Fruit fly (Drosophila melanogaster) whole organism, embryonic: ENCODE results near the gene CG5079.

Experiments used
- BtbVII ChIP-seq: fragments of 200-800 bp; sonication (Bioruptor generic); optimal IDR thresholded peaks from 3 replicates; lab custom pipeline; 2017; ENCODE audit warnings: missing biosample characterization, mild to moderate bottlenecking, missing genetic modification characterization
- CG15269 ChIP-seq: fragments of 200-800 bp; sonication (Bioruptor generic); optimal IDR thresholded peaks from 2 replicates; lab custom pipeline; 2018; ENCODE audit warnings: missing biosample characterization, mild to moderate bottlenecking, missing genetic modification characterization, moderate library complexity
- CG15696 ChIP-seq: fragments of 200-800 bp; sonication (Bioruptor generic); optimal IDR thresholded peaks from 2 replicates; lab custom pipeline; 2019; ENCODE audit warnings: missing biosample characterization, mild to moderate bottlenecking, missing genetic modification characterization, moderate library complexity
- CG1602 ChIP-seq: fragments of 200-800 bp; sonication (Bioruptor generic); optimal IDR thresholded peaks from 3 replicates; lab custom pipeline; 2016; ENCODE audit warnings: missing biosample characterization, missing genetic modification characterization
- CG16815 ChIP-seq: fragments of 200-800 bp; sonication (Bioruptor generic); optimal IDR thresholded peaks from 3 replicates; lab custom pipeline; 2017; ENCODE audit warnings: missing biosample characterization, mild to moderate bottlenecking, missing genetic modification characterization
- CG17802 ChIP-seq: fragments of 200-800 bp; sonication (Bioruptor generic); optimal IDR thresholded peaks from 2 replicates; lab custom pipeline; 2018; ENCODE audit warnings: missing biosample characterization, mild to moderate bottlenecking, missing genetic modification characterization, moderate library complexity
- CG18011 ChIP-seq: fragments of 200-800 bp; sonication (Bioruptor generic); optimal IDR thresholded peaks from 2 replicates; lab custom pipeline; 2017; ENCODE audit warnings: missing biosample characterization, missing genetic modification characterization, mild to moderate bottlenecking, moderate library complexity, missing genotype
- CG2199 ChIP-seq: fragments of 200-800 bp; sonication (Bioruptor generic); IDR thresholded peaks from 3 replicates; pipeline ENCODE4 v1.3.6; 2022; ENCODE audit warnings: missing biosample characterization, missing genetic modification characterization
- CG30020 ChIP-seq: fragments of 200-800 bp; optimal IDR thresholded peaks from 2 replicates; lab custom pipeline; 2019; ENCODE audit warnings: missing biosample characterization, mild to moderate bottlenecking, missing genetic modification characterization, moderate library complexity
- CG30431 ChIP-seq: fragments of 200-800 bp; sonication (Bioruptor generic); optimal IDR thresholded peaks from 2 replicates; lab custom pipeline; 2017; ENCODE audit warnings: missing biosample characterization, missing genetic modification characterization
- CG3065 ChIP-seq: fragments of 200-800 bp; sonication (Bioruptor generic); optimal IDR thresholded peaks from 2 replicates; lab custom pipeline; 2016; ENCODE audit warnings: missing biosample characterization, missing genetic modification characterization
- CG31224 ChIP-seq: fragments of 200-800 bp; sonication (Bioruptor generic); IDR thresholded peaks from 2 replicates; pipeline ENCODE4 v1.3.6; 2022; ENCODE audit warnings: missing biosample characterization, missing genetic modification characterization
- CG3281 ChIP-seq: fragments of 200-800 bp; sonication (Bioruptor generic); optimal IDR thresholded peaks from 3 replicates; lab custom pipeline; 2017; ENCODE audit warnings: missing biosample characterization, mild to moderate bottlenecking, missing genetic modification characterization
- Drgx ChIP-seq: fragments of 200-800 bp; sonication (Bioruptor generic); IDR thresholded peaks from 2 replicates; pipeline ENCODE4 v1.3.6; 2022; ENCODE audit warnings: missing biosample characterization, missing genetic modification characterization
- E2f1 ChIP-seq: fragments of 200-800 bp; sonication (Bioruptor generic); IDR thresholded peaks from 2 replicates; pipeline ENCODE4 v1.3.6; 2022; ENCODE audit warnings: missing biosample characterization, missing genetic modification characterization
- Ets97D ChIP-seq: fragments of 200-800 bp; sonication (Bioruptor generic); optimal IDR thresholded peaks from 3 replicates; lab custom pipeline; 2016; ENCODE audit warnings: missing biosample characterization, missing genetic modification characterization
- H15 ChIP-seq: fragments of 200-800 bp; sonication (Bioruptor generic); IDR thresholded peaks from 3 replicates; pipeline ENCODE4 v1.3.6; 2022; ENCODE audit warnings: missing biosample characterization, missing genetic modification characterization
- Hr51 ChIP-seq, 2 experiments: fragments of 200-800 bp; sonication (Bioruptor generic); optimal IDR thresholded peaks; 2 replicates in 1 of 2; 3 replicates in 1 of 2; lab custom pipeline; 2016 to 2018; ENCODE audit warnings: missing biosample characterization in 2 of 2, missing genetic modification characterization in 2 of 2, mild to moderate bottlenecking in 1 of 2, moderate library complexity in 1 of 2
- Oaz ChIP-seq: fragments of 200-800 bp; sonication (Bioruptor generic); IDR thresholded peaks from 2 replicates; pipeline ENCODE4 v1.3.6; 2022; ENCODE audit warnings: missing biosample characterization, missing genetic modification characterization
- Rfx ChIP-seq: fragments of 200-800 bp; sonication (Bioruptor generic); IDR thresholded peaks from 2 replicates; pipeline ENCODE4 v1.3.6; 2022; ENCODE audit warnings: missing biosample characterization, missing genetic modification characterization
- Sin3A ChIP-seq: fragments of >200 bp; optimal IDR thresholded peaks from 2 replicates; lab custom pipeline; 2018
- abd-A ChIP-seq: fragments of 200-800 bp; sonication (Bioruptor generic); optimal IDR thresholded peaks from 3 replicates; lab custom pipeline; 2019; ENCODE audit warnings: missing biosample characterization, mild to moderate bottlenecking, missing genetic modification characterization, moderate library complexity
- aop ChIP-seq: fragments of 200-800 bp; sonication (Bioruptor generic); IDR thresholded peaks from 2 replicates; pipeline ENCODE4 v1.3.6; 2022; ENCODE audit warnings: missing biosample characterization, missing genetic modification characterization
- bsh ChIP-seq, 2 experiments: fragments of 200-800 bp; sonication (Bioruptor generic); optimal IDR thresholded peaks; 2 replicates each; lab custom pipeline; 2017 to 2018; ENCODE audit warnings: mild to moderate bottlenecking in 2 of 2, missing biosample characterization in 2 of 2, missing genetic modification characterization in 2 of 2, moderate library complexity in 1 of 2
- cas ChIP-seq: fragments of 200-800 bp; sonication (Bioruptor generic); IDR thresholded peaks from 2 replicates; pipeline ENCODE4 v1.3.6; 2022; ENCODE audit warnings: missing biosample characterization, missing genetic modification characterization
- corto ChIP-seq: fragments of 200-800 bp; sonication (Bioruptor generic); optimal IDR thresholded peaks from 2 replicates; lab custom pipeline; 2016; ENCODE audit warnings: missing biosample characterization, mild to moderate bottlenecking, missing genetic modification characterization, moderate library complexity
- dm ChIP-seq: fragments of 200-800 bp; sonication (Bioruptor generic); optimal IDR thresholded peaks from 3 replicates; lab custom pipeline; 2016; ENCODE audit warnings: missing biosample characterization, missing genetic modification characterization
- hkb ChIP-seq, 2 experiments: fragments of 200-800 bp in 1 of 2; fragments of >200 bp in 1 of 2; sonication (Bioruptor generic) in 1 of 2; IDR thresholded peaks in 1 of 2; optimal IDR thresholded peaks in 1 of 2; 2 replicates each; pipeline versions ENCODE4 v1.3.6 to Lab custom; 2017 to 2022; ENCODE audit warnings: missing biosample characterization in 1 of 2, missing genetic modification characterization in 1 of 2
- hth ChIP-seq: fragments of >200 bp; optimal IDR thresholded peaks from 2 replicates; lab custom pipeline; 2017; ENCODE audit warnings: inconsistent platforms
- klu ChIP-seq: fragments of 200-800 bp; sonication (Bioruptor generic); IDR thresholded peaks from 2 replicates; pipeline ENCODE4 v1.3.6; 2022; ENCODE audit warnings: missing biosample characterization, missing genetic modification characterization
- kni ChIP-seq: fragments of 200-800 bp; sonication (Bioruptor generic); optimal IDR thresholded peaks from 3 replicates; lab custom pipeline; 2017; ENCODE audit warnings: mild to moderate bottlenecking, missing biosample characterization, missing genetic modification reagents, missing genetic modification characterization
- lab ChIP-seq: fragments of 200-800 bp; sonication (Bioruptor generic); optimal IDR thresholded peaks from 3 replicates; lab custom pipeline; 2017; ENCODE audit warnings: missing biosample characterization, missing genetic modification characterization, mild to moderate bottlenecking, moderate library complexity, missing genetic modification reagents
- lilli ChIP-seq: fragments of 200-800 bp; sonication (Bioruptor generic); optimal IDR thresholded peaks from 3 replicates; lab custom pipeline; 2016; ENCODE audit warnings: missing biosample characterization, missing genetic modification characterization
- mam ChIP-seq: fragments of 200-800 bp; sonication (Bioruptor generic); optimal IDR thresholded peaks from 3 replicates; lab custom pipeline; 2016; ENCODE audit warnings: missing biosample characterization, missing genetic modification characterization
- mld ChIP-seq: fragments of 200-800 bp; sonication (Bioruptor generic); IDR thresholded peaks from 3 replicates; pipeline ENCODE4 v1.3.6; 2022; ENCODE audit warnings: missing biosample characterization, missing genetic modification characterization; ENCODE audit not compliant: partially characterized antibody
- odd ChIP-seq: fragments of 200-800 bp; sonication (Bioruptor generic); optimal IDR thresholded peaks from 2 replicates; lab custom pipeline; 2017; ENCODE audit warnings: missing biosample characterization, mild to moderate bottlenecking, missing genetic modification characterization
- phol ChIP-seq: fragments of 200-800 bp; sonication (Bioruptor generic); optimal IDR thresholded peaks from 3 replicates; lab custom pipeline; 2018; ENCODE audit warnings: missing biosample characterization, mild to moderate bottlenecking, missing genetic modification characterization, moderate library complexity
- pnt ChIP-seq: fragments of 200-800 bp; sonication (Bioruptor generic); optimal IDR thresholded peaks from 3 replicates; lab custom pipeline; 2016; ENCODE audit warnings: missing biosample characterization, missing genetic modification characterization
- prd ChIP-seq, 3 experiments: fragments of >200 bp in 2 of 3; fragments of 200-800 bp in 1 of 3; sonication (Bioruptor generic) in 1 of 3; optimal IDR thresholded peaks in 2 of 3; IDR thresholded peaks in 1 of 3; 2 replicates in 2 of 3; 3 replicates in 1 of 3; pipeline versions ENCODE4 v1.3.6 to Lab custom; 2017 to 2022; ENCODE audit warnings: missing biosample characterization in 1 of 3, missing genetic modification characterization in 1 of 3
- psq ChIP-seq: fragments of 200-800 bp; sonication (Bioruptor generic); optimal IDR thresholded peaks from 2 replicates; lab custom pipeline; 2017; ENCODE audit warnings: missing biosample characterization, missing genetic modification characterization
- run ChIP-seq: fragments of 200-800 bp; sonication (Bioruptor generic); optimal IDR thresholded peaks from 3 replicates; lab custom pipeline; 2018; ENCODE audit warnings: missing biosample characterization, mild to moderate bottlenecking, missing genetic modification characterization
- schlank ChIP-seq: fragments of 200-800 bp; sonication (Bioruptor generic); optimal IDR thresholded peaks from 2 replicates; lab custom pipeline; 2018; ENCODE audit warnings: missing biosample characterization, mild to moderate bottlenecking, missing genetic modification characterization
- scrt ChIP-seq: fragments of 200-800 bp; sonication (Bioruptor generic); optimal IDR thresholded peaks from 2 replicates; lab custom pipeline; 2018; ENCODE audit warnings: missing biosample characterization, mild to moderate bottlenecking, missing genetic modification characterization, moderate library complexity
- shn ChIP-seq: fragments of 200-800 bp; sonication (Bioruptor generic); optimal IDR thresholded peaks from 3 replicates; lab custom pipeline; 2016; ENCODE audit warnings: missing biosample characterization, missing genetic modification characterization
- slou ChIP-seq: fragments of 200-800 bp; sonication (Bioruptor generic); optimal IDR thresholded peaks from 3 replicates; lab custom pipeline; 2016; ENCODE audit warnings: missing biosample characterization, missing genetic modification characterization
- ssp ChIP-seq: fragments of 200-800 bp; sonication (Bioruptor generic); IDR thresholded peaks from 2 replicates; pipeline ENCODE4 v1.3.6; 2022; ENCODE audit warnings: missing biosample characterization, missing genetic modification characterization
- sug ChIP-seq: fragments of 200-800 bp; optimal IDR thresholded peaks from 2 replicates; lab custom pipeline; 2019; ENCODE audit warnings: missing biosample characterization, mild to moderate bottlenecking, missing genetic modification characterization, moderate library complexity
- toy ChIP-seq: fragments of 200-800 bp; sonication (Bioruptor generic); IDR thresholded peaks from 2 replicates; pipeline ENCODE4 v1.3.6; 2022; ENCODE audit warnings: missing biosample characterization, missing genetic modification characterization
- unc-4 ChIP-seq: fragments of 200-800 bp; sonication (Bioruptor generic); IDR thresholded peaks from 2 replicates; pipeline ENCODE4 v1.3.6; 2022; ENCODE audit warnings: missing biosample characterization, missing genetic modification characterization; ENCODE audit not compliant: partially characterized antibody
- z ChIP-seq: fragments of 200-800 bp; sonication (Bioruptor generic); IDR thresholded peaks from 3 replicates; pipeline ENCODE4 v1.3.6; 2022; ENCODE audit warnings: missing biosample characterization, missing genetic modification characterization
- zen ChIP-seq: fragments of 200-800 bp; sonication (Bioruptor generic); optimal IDR thresholded peaks from 3 replicates; lab custom pipeline; 2018; ENCODE audit warnings: missing biosample characterization, mild to moderate bottlenecking, missing genetic modification characterization, moderate library complexity

Gene CG5079

DNA sequence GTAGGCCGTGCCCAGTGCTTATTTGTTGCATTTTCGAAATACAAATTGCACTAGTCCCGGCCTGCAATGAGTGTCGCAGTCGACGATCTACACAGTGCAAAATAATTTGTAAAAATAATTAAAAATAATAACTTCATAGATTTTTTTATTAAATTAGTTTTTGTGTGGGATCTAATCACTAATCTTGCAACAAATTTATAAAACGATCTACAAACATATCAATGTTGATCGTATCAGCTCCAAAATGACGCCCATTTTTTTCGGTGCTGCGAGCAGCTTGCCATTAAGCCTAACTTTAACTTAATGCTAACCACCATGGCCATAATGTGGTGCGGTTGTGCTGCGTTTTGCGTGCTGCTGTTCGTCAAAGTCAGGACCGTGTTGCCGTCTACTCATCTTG, 37.9 kb downstream of the CG5079 start (continued):
- TF ChIP-seq mld (GFP tag; lab: Robert Waterston, UW), result no peak
- TF ChIP-seq dm, result no peak
- TF ChIP-seq E2f1 (GFP tag; lab: Robert Waterston, UW), result no peak
- no peak for TF ChIP-seq zen (tag; lab: Kevin White, UChicago)
- TF ChIP-seq scrt (GFP tag; lab: Kevin White, UChicago), result no peak
- no peak for TF ChIP-seq Oaz (GFP tag; lab: Robert Waterston, UW)
- no peak for TF ChIP-seq lilli
- no peak for TF ChIP-seq CG30431 (GFP tag; lab: Kevin White, UChicago)
- TF ChIP-seq mam (GFP tag; lab: Kevin White, UChicago), result no peak
- no peak for TF ChIP-seq H15
- TF ChIP-seq shn (GFP tag; lab: Kevin White, UChicago), result no peak
- no peak for TF ChIP-seq psq (GFP tag; lab: Kevin White, UChicago)
- TF ChIP-seq bsh (GFP tag; optimal IDR thresholded peaks at IDR 0.05; lab: Kevin White, UChicago), result peak in 1 of 2 experiments; percentile 16
- no peak for TF ChIP-seq CG16815 (GFP tag; lab: Kevin White, UChicago)
- no peak for TF ChIP-seq ssp (GFP tag; lab: Robert Waterston, UW)
- no peak for TF ChIP-seq Ets97D (GFP tag; lab: Kevin White, UChicago)
- TF ChIP-seq Hr51 (GFP tag; optimal IDR thresholded peaks at IDR 0.05; lab: Kevin White, UChicago), result peak in 1 of 2 experiments; percentile 28
- no peak for TF ChIP-seq CG2199 (GFP tag; lab: Robert Waterston, UW)
- no peak for TF ChIP-seq CG18011 (GFP tag; lab: Kevin White, UChicago)
- no peak for TF ChIP-seq Sin3A (lab: Kevin White, UChicago)
- peak; percentile 24 for TF ChIP-seq phol (tag; lab: Kevin White, UChicago)
- no peak for TF ChIP-seq hth (lab: Kevin White, UChicago)
- no peak for TF ChIP-seq CG17802 (tag; lab: Kevin White, UChicago)
- peak; percentile 22 for TF ChIP-seq corto (GFP tag; lab: Kevin White, UChicago)
- TF ChIP-seq odd, result no peak
- no peak for TF ChIP-seq kni (GFP tag; lab: Kevin White, UChicago)
- no peak for TF ChIP-seq Rfx (GFP tag; lab: Robert Waterston, UW)
- no peak for TF ChIP-seq CG3281
- TF ChIP-seq Drgx (GFP tag; lab: Robert Waterston, UW), result peak; percentile 59
- no peak for TF ChIP-seq CG15269 (tag; lab: Kevin White, UChicago)
- TF ChIP-seq CG30020 (tag; lab: Kevin White, UChicago), result no peak
- no peak for TF ChIP-seq pnt
- TF ChIP-seq unc-4 (GFP tag; lab: Robert Waterston, UW), result no peak
- 0 out of 2 replicates have a peak, but pooled peaks have one; percentile 21 for TF ChIP-seq CG31224 (GFP tag; lab: Robert Waterston, UW)
- no peak for TF ChIP-seq toy (GFP tag; lab: Robert Waterston, UW)
- TF ChIP-seq slou, result no peak
- no peak for TF ChIP-seq CG3065 (GFP tag; lab: Kevin White, UChicago)
- TF ChIP-seq run, result no peak
- TF ChIP-seq aop, result no peak
- no peak for TF ChIP-seq klu (GFP tag; lab: Robert Waterston, UW)
- peak; percentile 32 for TF ChIP-seq lab (GFP tag; lab: Kevin White, UChicago)
- TF ChIP-seq cas, result no peak
- no peak for TF ChIP-seq BtbVII
- no peak for TF ChIP-seq prd (optimal IDR thresholded peaks at IDR 0.05; lab: Kevin White, UChicago)
- TF ChIP-seq prd (GFP tag; IDR thresholded peaks at IDR 0.05; lab: Robert Waterston, UW), result peak; percentile 33; the same call in 2 of the 3 replicates
- TF ChIP-seq CG1602 (GFP tag; lab: Kevin White, UChicago), result no peak
- no peak for TF ChIP-seq sug (tag; lab: Kevin White, UChicago)
- no peak for TF ChIP-seq z (GFP tag; lab: Robert Waterston, UW)
- no peak for TF ChIP-seq hkb (optimal IDR thresholded peaks at IDR 0.05; lab: Kevin White, UChicago)
- TF ChIP-seq hkb (GFP tag; IDR thresholded peaks at IDR 0.05; lab: Robert Waterston, UW), result peak; percentile 60
- TF ChIP-seq abd-A (tag; lab: Kevin White, UChicago), result no peak
- TF ChIP-seq CG15696, result no peak
- no peak for TF ChIP-seq schlank (tag; lab: Kevin White, UChicago)
